Worm (Caenorhabditis elegans): ENCODE data around the gene twk-42.

Gene twk-42

DNA sequence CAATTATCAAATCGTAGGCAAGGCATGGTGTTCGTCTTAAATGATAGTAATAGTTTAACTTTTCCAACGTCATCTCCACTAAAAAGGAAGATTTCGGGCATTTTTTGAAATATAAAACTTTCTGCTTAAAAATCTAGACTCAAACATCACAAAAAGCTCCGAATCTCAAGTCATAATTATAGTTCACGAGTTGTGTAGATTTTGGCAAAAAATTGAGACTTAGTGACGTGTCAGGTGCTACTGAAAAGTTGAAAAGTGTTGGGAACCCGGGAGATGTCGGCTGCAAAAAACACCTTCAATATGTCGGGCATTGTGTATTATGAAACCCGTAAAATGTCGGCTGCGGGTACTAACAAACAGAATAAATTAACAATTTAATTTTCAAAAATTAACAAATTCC is 36.6 kb downstream of the twk-42 start, which contains the start of gene Y26G10.1:
Gene Y26G10.1, minus strand, starts transcription at position 101 of the 400 bp plus-strand sequence.
- TF ChIP-seq ref-1 (GFP tag; conservative IDR thresholded peaks at IDR 0.05): no peak
- TF ChIP-seq med-1 (GFP tag; optimal IDR thresholded peaks at IDR 0.05; ENCODE audit: insufficient read depth): no peak
- TF ChIP-seq T22C8.4 (GFP tag; IDR thresholded peaks at IDR 0.05): no peak
- TF ChIP-seq ztf-23 (GFP tag; IDR thresholded peaks at IDR 0.05): no peak
- no peak for TF ChIP-seq cog-1 (tag; optimal IDR thresholded peaks at IDR 0.05)

- TF ChIP-seq klf-2 (GFP tag; conservative IDR thresholded peaks at IDR 0.05) (no peak), ztf-29 (GFP tag; IDR thresholded peaks at IDR 0.05) (no peak), cog-1 (tag; optimal IDR thresholded peaks at IDR 0.05) (no peak), ref-1 (GFP tag; conservative IDR thresholded peaks at IDR 0.05) (no peak), T22C8.4 (GFP tag; IDR thresholded peaks at IDR 0.05) (no peak), ztf-23 (GFP tag; IDR thresholded peaks at IDR 0.05) (no peak), med-1 (GFP tag; optimal IDR thresholded peaks at IDR 0.05; ENCODE audit: insufficient read depth) (no peak), tab-1 (GFP tag; IDR thresholded peaks at IDR 0.05) (no peak), flt-1 (GFP tag; IDR thresholded peaks at IDR 0.05) (no peak)
Measured at ce11 chrV:17694260-17694659, 38.2 kb downstream of the twk-42 start.

DNA sequence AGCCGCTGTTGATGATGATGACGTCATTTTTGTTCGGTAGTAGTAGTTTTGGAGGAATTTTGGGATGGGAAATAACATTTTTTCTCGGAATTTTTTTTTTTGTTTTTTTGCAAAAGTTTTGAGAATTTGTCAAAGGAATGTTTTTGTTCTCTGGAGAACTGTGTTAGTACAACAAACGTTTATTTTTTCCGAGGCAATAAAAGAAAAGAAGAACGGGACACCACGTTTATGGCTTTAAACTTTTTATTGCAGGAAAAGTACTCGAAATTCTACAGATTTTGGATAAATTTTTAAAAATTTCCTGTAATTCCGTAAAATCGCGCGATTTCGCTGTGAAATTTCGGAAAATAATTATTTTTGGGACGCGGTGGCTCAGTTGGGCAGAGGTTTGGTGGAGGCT is 41.5 kb downstream of the twk-42 start, which contains the start of gene F59A1.13:
Gene F59A1.13, minus strand, starts transcription at position 101 of the 400 bp plus-strand sequence.
- TF ChIP-seq cog-1 (tag; optimal IDR thresholded peaks at IDR 0.05) (no peak), ztf-23 (GFP tag; IDR thresholded peaks at IDR 0.05) (no peak), ref-1 (GFP tag; conservative IDR thresholded peaks at IDR 0.05) (no peak), med-1 (GFP tag; optimal IDR thresholded peaks at IDR 0.05; ENCODE audit: insufficient read depth) (no peak), klf-2 (GFP tag; conservative IDR thresholded peaks at IDR 0.05) (no peak), tab-1 (GFP tag; IDR thresholded peaks at IDR 0.05) (no peak)

DNA sequence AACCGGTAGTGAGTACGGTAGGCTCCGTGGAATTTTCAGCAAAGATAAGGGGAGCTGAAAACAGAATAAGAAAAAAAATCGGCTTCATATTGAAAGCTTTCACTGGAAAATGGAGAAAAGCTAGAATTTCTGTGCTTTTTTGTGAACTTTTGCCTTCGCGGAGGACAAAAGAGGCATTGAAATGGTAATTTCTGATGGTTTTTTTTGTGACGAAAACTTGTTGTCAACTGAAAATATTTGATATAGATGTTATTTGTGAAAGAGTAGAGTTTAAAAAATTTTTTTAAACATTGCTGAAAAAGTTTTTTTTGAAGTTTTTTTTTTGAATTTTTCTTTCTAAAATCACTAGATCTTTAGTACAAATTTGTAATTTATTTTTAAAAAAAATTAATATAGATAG is 45.6 kb downstream of the twk-42 start, which contains the start of gene F59A1.18:
Gene F59A1.18, minus strand, starts transcription at position 101 of the 400 bp plus-strand sequence.
- no peak for TF ChIP-seq cog-1 (tag; optimal IDR thresholded peaks at IDR 0.05)
- TF ChIP-seq tab-1 (GFP tag; IDR thresholded peaks at IDR 0.05): no peak
- no peak for TF ChIP-seq flt-1 (GFP tag; IDR thresholded peaks at IDR 0.05)
- TF ChIP-seq T22C8.4 (GFP tag; IDR thresholded peaks at IDR 0.05): no peak
- TF ChIP-seq med-1 (GFP tag; optimal IDR thresholded peaks at IDR 0.05; ENCODE audit: insufficient read depth): no peak
- TF ChIP-seq ztf-23 (GFP tag; IDR thresholded peaks at IDR 0.05): no peak

ce11 chrV:17684857-17685256 is 47.6 kb downstream of the twk-42 start, which contains the start of the genes F59A1.16 and F59A1.6:
TSS of gene F59A1.16 (minus strand) at chrV:17684957.
TSS of gene F59A1.6 (plus strand) at chrV:17685141.
- TF ChIP-seq cog-1 (tag; optimal IDR thresholded peaks at IDR 0.05): no peak
- no peak for TF ChIP-seq flt-1 (GFP tag; IDR thresholded peaks at IDR 0.05)
- TF ChIP-seq ztf-29 (GFP tag; IDR thresholded peaks at IDR 0.05): no peak
- no peak for TF ChIP-seq klf-2 (GFP tag; conservative IDR thresholded peaks at IDR 0.05)

DNA sequence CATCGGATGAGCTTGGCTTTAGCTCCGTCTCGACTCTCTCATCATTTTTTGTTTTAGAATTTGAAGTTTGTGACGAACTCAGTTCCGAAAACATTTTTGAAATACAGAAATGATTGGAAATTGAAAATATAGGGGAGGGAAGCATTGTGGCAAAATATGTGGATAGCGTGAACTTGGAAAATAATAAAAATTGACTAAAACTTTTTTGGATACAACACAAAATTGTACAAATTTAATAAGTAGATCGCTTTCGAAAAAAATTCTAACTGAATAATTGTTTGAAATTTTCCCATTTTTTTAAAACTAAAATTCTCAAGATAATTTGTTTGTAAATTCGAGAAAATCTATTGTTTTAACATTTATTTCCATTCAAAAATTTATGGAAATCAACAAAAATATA is 48.7 kb downstream of the twk-42 start, which contains the start of gene F59A1.15:
Gene F59A1.15, minus strand, starts transcription at position 101 of the 400 bp plus-strand sequence.
- TF ChIP-seq tab-1 (GFP tag; IDR thresholded peaks at IDR 0.05) (no peak), ztf-29 (GFP tag; IDR thresholded peaks at IDR 0.05) (no peak), med-1 (GFP tag; optimal IDR thresholded peaks at IDR 0.05; ENCODE audit: insufficient read depth) (no peak), T22C8.4 (GFP tag; IDR thresholded peaks at IDR 0.05) (no peak), ref-1 (GFP tag; conservative IDR thresholded peaks at IDR 0.05) (no peak), ztf-23 (GFP tag; IDR thresholded peaks at IDR 0.05) (no peak), flt-1 (GFP tag; IDR thresholded peaks at IDR 0.05) (no peak), cog-1 (tag; optimal IDR thresholded peaks at IDR 0.05) (no peak)

DNA sequence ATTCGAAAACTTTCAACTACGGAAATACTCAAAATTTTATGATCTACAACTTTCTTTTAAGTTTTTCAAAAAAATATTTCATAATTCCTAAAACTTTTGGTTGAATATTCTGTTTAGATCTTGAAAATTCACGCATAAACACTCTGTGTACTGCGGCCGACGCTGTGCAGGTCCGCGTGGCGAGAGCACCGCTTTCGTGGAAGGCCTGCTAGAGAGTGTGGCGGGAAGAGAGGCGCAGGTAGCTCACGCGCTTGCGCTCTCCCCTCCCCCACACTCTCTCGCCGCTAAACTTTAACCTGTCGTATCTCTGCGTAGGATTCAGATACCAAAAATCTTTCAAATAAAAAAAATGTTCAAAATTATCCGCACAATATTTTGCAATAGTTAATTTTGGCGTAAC is 49.1 kb downstream of the twk-42 start:
- TF ChIP-seq med-1 (GFP tag; optimal IDR thresholded peaks at IDR 0.05; ENCODE audit: insufficient read depth) (no peak), cog-1 (tag; optimal IDR thresholded peaks at IDR 0.05) (no peak), T22C8.4 (GFP tag; IDR thresholded peaks at IDR 0.05) (no peak), ztf-23 (GFP tag; IDR thresholded peaks at IDR 0.05) (no peak), ref-1 (GFP tag; conservative IDR thresholded peaks at IDR 0.05) (no peak), ztf-29 (GFP tag; IDR thresholded peaks at IDR 0.05) (no peak), tab-1 (GFP tag; IDR thresholded peaks at IDR 0.05) (no peak), flt-1 (GFP tag; IDR thresholded peaks at IDR 0.05) (no peak), klf-2 (GFP tag; conservative IDR thresholded peaks at IDR 0.05) (no peak)
